Worm (Caenorhabditis elegans): Measurements from ENCODE around the gene nhr-96.

ce11 chrV:2215352-2215751, 17.9 kb upstream of the nhr-96 start, which contains the start of gene nstp-8:
- TF ChIP-seq unc-62 (GFP tag; optimal IDR thresholded peaks at IDR 0.05) = no peak
- no peak for TF ChIP-seq lin-39 (tag; optimal IDR thresholded peaks at IDR 0.05)
- TF ChIP-seq ama-1 (optimal IDR thresholded peaks at IDR 0.05) = no peak
- no peak for TF ChIP-seq blmp-1 (tag; optimal IDR thresholded peaks at IDR 0.05; ENCODE audit: insufficient read depth)
- TF ChIP-seq nhr-237 (tag; optimal IDR thresholded peaks at IDR 0.05) = no peak
- TF ChIP-seq ZK546.5 (tag; optimal IDR thresholded peaks at IDR 0.05) = no peak
- no peak for TF ChIP-seq lin-11 (tag; optimal IDR thresholded peaks at IDR 0.05)
- no peak for TF ChIP-seq zag-1 (tag; optimal IDR thresholded peaks at IDR 0.05)
